Worm (Caenorhabditis elegans): ENCODE data around the gene acs-1.

ce11 chrV:6504131-6504827 is 20.5 kb upstream of the acs-1 start, which contains the start of gene moc-2:
- TF ChIP-seq flt-1 (GFP tag; IDR thresholded peaks at IDR 0.05) = no peak
- no peak for TF ChIP-seq cog-1 (tag; optimal IDR thresholded peaks at IDR 0.05)
- no peak for TF ChIP-seq tab-1 (GFP tag; IDR thresholded peaks at IDR 0.05)
- no peak for TF ChIP-seq med-1 (GFP tag; optimal IDR thresholded peaks at IDR 0.05; ENCODE audit: insufficient read depth)
- no peak for TF ChIP-seq klf-2 (GFP tag; conservative IDR thresholded peaks at IDR 0.05)
- TF ChIP-seq T22C8.4 (GFP tag; IDR thresholded peaks at IDR 0.05) = no peak
- no peak for TF ChIP-seq ztf-29 (GFP tag; IDR thresholded peaks at IDR 0.05)
